Worm (Caenorhabditis elegans) whole organism, late embryonic: ENCODE measurements around the gene F35B12.10.

Experiments
- C38D4.7 ChIP-seq: fragments of 200-800 bp; sonication (Bioruptor generic); optimal IDR thresholded peaks from 2 replicates; lab custom pipeline; 2018; ENCODE audit warnings: mild to moderate bottlenecking, missing genetic modification characterization, moderate library complexity, missing compliant biosample characterization
- K09A11.1 ChIP-seq: sonication (generic microtip); optimal IDR thresholded peaks from 2 replicates; lab custom pipeline; 2017; ENCODE audit warnings: antibody characterized with exemption, mild to moderate bottlenecking, missing genetic modification characterization, missing compliant biosample characterization; ENCODE audit not compliant: insufficient read depth
- Y22D7AL.16 ChIP-seq: sonication (generic microtip); optimal IDR thresholded peaks from 2 replicates; lab custom pipeline; 2016; ENCODE audit warnings: missing genetic modification characterization, missing compliant biosample characterization
- ahr-1 ChIP-seq: sonication (generic microtip); optimal IDR thresholded peaks from 2 replicates; lab custom pipeline; 2016; ENCODE audit warnings: missing genetic modification characterization, missing compliant biosample characterization
- ama-1 ChIP-seq: fragments of 150-350 bp; optimal IDR thresholded peaks from 2 replicates; lab custom pipeline; 2014
- ceh-14 ChIP-seq: sonication (generic microtip); optimal IDR thresholded peaks from 2 replicates; lab custom pipeline; 2016; ENCODE audit warnings: missing genotype, missing genetic modification characterization, missing compliant biosample characterization
- ceh-18 ChIP-seq: sonication (generic microtip); optimal IDR thresholded peaks from 2 replicates; lab custom pipeline; 2016; ENCODE audit warnings: missing genetic modification characterization, missing compliant biosample characterization
- ceh-24 ChIP-seq: sonication (generic microtip); optimal IDR thresholded peaks from 2 replicates; lab custom pipeline; 2016; ENCODE audit warnings: mild to moderate bottlenecking, missing genetic modification characterization, missing compliant biosample characterization
- ceh-30 ChIP-seq: fragments of 150-350 bp; optimal IDR thresholded peaks from 2 replicates; lab custom pipeline; 2014; ENCODE audit warnings: missing biosample characterization, missing genetic modification characterization
- ceh-31 ChIP-seq: sonication (generic microtip); optimal IDR thresholded peaks from 2 replicates; lab custom pipeline; 2016; ENCODE audit warnings: missing genetic modification characterization, missing compliant biosample characterization
- ceh-34 ChIP-seq: sonication (generic microtip); optimal IDR thresholded peaks from 2 replicates; lab custom pipeline; 2016; ENCODE audit warnings: mild to moderate bottlenecking, missing genetic modification characterization, missing compliant biosample characterization
- dve-1 ChIP-seq: sonication (generic microtip); optimal IDR thresholded peaks from 2 replicates; lab custom pipeline; 2017; ENCODE audit warnings: antibody characterized with exemption, mild to moderate bottlenecking, missing genetic modification characterization, missing compliant biosample characterization
- elt-4 ChIP-seq: sonication (generic microtip); optimal IDR thresholded peaks from 2 replicates; lab custom pipeline; 2016; ENCODE audit warnings: missing genetic modification characterization, missing compliant biosample characterization
- ets-4 ChIP-seq: sonication (generic microtip); optimal IDR thresholded peaks from 2 replicates; lab custom pipeline; 2016; ENCODE audit warnings: missing genetic modification characterization, missing compliant biosample characterization
- gmeb-2 ChIP-seq: sonication (generic microtip); optimal IDR thresholded peaks from 2 replicates; lab custom pipeline; 2016; ENCODE audit warnings: missing genetic modification characterization, inconsistent platforms, missing compliant biosample characterization
- hlh-13 ChIP-seq: fragments of 200-800 bp; sonication (Bioruptor generic); optimal IDR thresholded peaks from 2 replicates; lab custom pipeline; 2018; ENCODE audit warnings: mild to moderate bottlenecking, missing genetic modification characterization, missing compliant biosample characterization
- hlh-15 ChIP-seq: sonication (generic microtip); optimal IDR thresholded peaks from 2 replicates; lab custom pipeline; 2016; ENCODE audit warnings: missing genetic modification characterization, missing compliant biosample characterization
- lin-11 ChIP-seq: fragments of 200-800 bp; sonication (Bioruptor generic); optimal IDR thresholded peaks from 2 replicates; lab custom pipeline; 2018; ENCODE audit warnings: mild to moderate bottlenecking, missing genetic modification characterization, missing compliant biosample characterization
- nfya-1 ChIP-seq: sonication (generic microtip); optimal IDR thresholded peaks from 2 replicates; lab custom pipeline; 2017; ENCODE audit warnings: missing genetic modification characterization, mild to moderate bottlenecking, missing compliant biosample characterization, antibody characterized with exemption, moderate library complexity
- nhr-232 ChIP-seq: sonication (generic microtip); optimal IDR thresholded peaks from 2 replicates; lab custom pipeline; 2016; ENCODE audit warnings: missing genetic modification characterization, missing compliant biosample characterization
- odd-2 ChIP-seq: sonication (generic microtip); optimal IDR thresholded peaks from 2 replicates; lab custom pipeline; 2017; ENCODE audit warnings: antibody characterized with exemption, mild to moderate bottlenecking, missing genetic modification characterization, missing compliant biosample characterization
- pha-2 ChIP-seq: sonication (generic microtip); optimal IDR thresholded peaks from 2 replicates; lab custom pipeline; 2017; ENCODE audit warnings: mild to moderate bottlenecking, missing genetic modification characterization, missing compliant biosample characterization
- pha-4 ChIP-seq: fragments of 150-350 bp; optimal IDR thresholded peaks from 2 replicates; lab custom pipeline; 2018; ENCODE audit warnings: missing biosample characterization, missing genetic modification reagents, missing genetic modification characterization
- pqm-1 ChIP-seq: sonication (generic microtip); optimal IDR thresholded peaks from 2 replicates; lab custom pipeline; 2016; ENCODE audit warnings: missing genetic modification characterization, missing compliant biosample characterization
- pros-1 ChIP-seq: fragments of 150-350 bp; optimal IDR thresholded peaks from 2 replicates; lab custom pipeline; 2014; ENCODE audit warnings: missing biosample characterization, missing genetic modification reagents, missing genetic modification characterization
- ref-2 ChIP-seq: sonication (generic microtip); optimal IDR thresholded peaks from 2 replicates; lab custom pipeline; 2016; ENCODE audit warnings: missing genetic modification characterization, missing compliant biosample characterization
- rnt-1 ChIP-seq: sonication (generic microtip); optimal IDR thresholded peaks from 2 replicates; lab custom pipeline; 2016; ENCODE audit warnings: missing genetic modification characterization, missing compliant biosample characterization
- sdc-2 ChIP-seq: sonication (generic microtip); optimal IDR thresholded peaks from 2 replicates; lab custom pipeline; 2016; ENCODE audit warnings: missing genotype, missing genetic modification characterization, missing compliant biosample characterization
- sox-2 ChIP-seq: fragments of 200-800 bp; sonication (Bioruptor generic); IDR thresholded peaks from 2 replicates; pipeline ENCODE4 v1.3.6; 2022; ENCODE audit warnings: missing genetic modification reagents, missing genetic modification characterization, missing compliant biosample characterization
- sox-4 ChIP-seq: sonication (generic microtip); optimal IDR thresholded peaks from 2 replicates; lab custom pipeline; 2017; ENCODE audit warnings: mild to moderate bottlenecking, missing genetic modification characterization, inconsistent platforms, missing compliant biosample characterization
- ttx-3 ChIP-seq: sonication (generic microtip); optimal IDR thresholded peaks from 2 replicates; lab custom pipeline; 2016; ENCODE audit warnings: missing genetic modification reagents, missing genetic modification characterization, missing compliant biosample characterization
- unc-3 ChIP-seq, 2 experiments: fragments of 200-800 bp in 1 of 2; sonication (Bioruptor generic) in 1 of 2; sonication (generic microtip) in 1 of 2; conservative IDR thresholded peaks in 1 of 2; optimal IDR thresholded peaks in 1 of 2; 2 replicates each; pipeline versions ENCODE4 v1.3.6 to Lab custom; 2016 to 2022; ENCODE audit warnings: missing compliant biosample characterization in 2 of 2, missing genetic modification characterization in 2 of 2, missing genetic modification reagents in 1 of 2
- unc-42 ChIP-seq: sonication (generic microtip); optimal IDR thresholded peaks from 2 replicates; lab custom pipeline; 2016; ENCODE audit warnings: missing genotype, missing genetic modification characterization, missing compliant biosample characterization
- unc-55 ChIP-seq: sonication (generic microtip); optimal IDR thresholded peaks from 2 replicates; lab custom pipeline; 2017; ENCODE audit warnings: missing biosample characterization, missing genetic modification reagents, missing genetic modification characterization
- unc-86 ChIP-seq: sonication (generic microtip); optimal IDR thresholded peaks from 2 replicates; lab custom pipeline; 2016; ENCODE audit warnings: missing genetic modification characterization, missing compliant biosample characterization
- zip-5 ChIP-seq: sonication (generic microtip); optimal IDR thresholded peaks from 2 replicates; lab custom pipeline; 2016; ENCODE audit warnings: missing genetic modification characterization, missing compliant biosample characterization

Gene F35B12.10

ce11 chrV:11627837-11628236, 1.2 kb downstream of the F35B12.10 start:
- no peak for TF ChIP-seq unc-3 (GFP tag; conservative IDR thresholded peaks at IDR 0.05; lab: Robert Waterston, UW)
- no peak for TF ChIP-seq unc-3 (tag; optimal IDR thresholded peaks at IDR 0.05; lab: Kevin White, UChicago)
- TF ChIP-seq ttx-3 (tag; lab: Kevin White, UChicago): no peak
- no peak for TF ChIP-seq sox-2
- no peak for TF ChIP-seq ceh-18 (tag; lab: Kevin White, UChicago)
- no peak for TF ChIP-seq Y22D7AL.16 (tag; lab: Kevin White, UChicago)
- TF ChIP-seq gmeb-2: no peak
- no peak for TF ChIP-seq unc-55
- TF ChIP-seq, all 69 proteins: peak for 0

- TF ChIP-seq ceh-31 (tag; lab: Kevin White, UChicago) (no peak), ets-4 (no peak), sdc-2 (tag; lab: Kevin White, UChicago) (no peak), lin-11 (tag; lab: Kevin White, UChicago) (no peak)
Observed at ce11 chrV:11624954-11625353, 4.1 kb downstream of the F35B12.10 start.

ce11 chrV:11621276-11621675, 7.8 kb downstream of the F35B12.10 start:
- TF ChIP-seq gmeb-2 (no peak), ref-2 (tag; lab: Kevin White, UChicago) (no peak), pros-1 (tag; lab: Kevin White, UChicago) (no peak), unc-86 (tag; lab: Kevin White, UChicago) (no peak), ama-1 (lab: Kevin White, UChicago) (no peak), ceh-30 (no peak), nfya-1 (tag; lab: Kevin White, UChicago) (no peak)

ce11 chrV:11620081-11620480, 9.0 kb downstream of the F35B12.10 start:
- TF ChIP-seq sox-4 (tag; lab: Kevin White, UChicago) (no peak), unc-3 (GFP tag; conservative IDR thresholded peaks at IDR 0.05; lab: Robert Waterston, UW) (no peak), unc-3 (tag; optimal IDR thresholded peaks at IDR 0.05; lab: Kevin White, UChicago) (no peak), pqm-1 (no peak), elt-4 (tag; lab: Kevin White, UChicago) (no peak), ceh-34 (tag; lab: Kevin White, UChicago) (no peak), ceh-14 (no peak)

ce11 chrV:11618173-11618572, 10.9 kb downstream of the F35B12.10 start, which contains the start of gene glb-15:
TSS of gene glb-15 (minus strand) at chrV:11618273.
- TF ChIP-seq unc-42 (tag; lab: Kevin White, UChicago): no peak
- TF ChIP-seq C38D4.7 (GFP tag; lab: Kevin White, UChicago): no peak
- no peak for TF ChIP-seq hlh-15
- no peak for TF ChIP-seq nhr-232 (tag; lab: Kevin White, UChicago)
- TF ChIP-seq K09A11.1 (tag; lab: Kevin White, UChicago): no peak
- TF ChIP-seq pha-2 (tag; lab: Kevin White, UChicago): no peak
- no peak for TF ChIP-seq rnt-1 (tag; lab: Kevin White, UChicago)
- no peak for TF ChIP-seq odd-2 (tag; lab: Kevin White, UChicago)
- TF ChIP-seq ref-2 (tag; lab: Kevin White, UChicago): no peak
- TF ChIP-seq ceh-24 (tag; lab: Kevin White, UChicago): no peak
- no peak for TF ChIP-seq zip-5 (tag; lab: Kevin White, UChicago)
- TF ChIP-seq hlh-13 (GFP tag; lab: Kevin White, UChicago): no peak
- no peak for TF ChIP-seq ahr-1
- no peak for TF ChIP-seq dve-1 (tag; lab: Kevin White, UChicago)
- TF ChIP-seq pha-4: no peak
- no peak for TF ChIP-seq ttx-3 (tag; lab: Kevin White, UChicago)
- no peak for TF ChIP-seq elt-4 (tag; lab: Kevin White, UChicago)
